Worm (Caenorhabditis elegans) whole organism, L4/young adult: ENCODE results near the gene C54E10.10.

ENCODE experiments used
- dao-5 ChIP-seq: sonication (generic microtip); optimal IDR thresholded peaks from 2 replicates; lab custom pipeline; 2016; ENCODE audit warnings: missing genotype, missing genetic modification characterization, moderate library complexity, missing compliant biosample characterization
- him-1 ChIP-seq: sonication (generic microtip); optimal IDR thresholded peaks from 2 replicates; lab custom pipeline; 2016; ENCODE audit warnings: missing genotype, missing genetic modification reagents, missing genetic modification characterization, missing compliant biosample characterization

DNA sequence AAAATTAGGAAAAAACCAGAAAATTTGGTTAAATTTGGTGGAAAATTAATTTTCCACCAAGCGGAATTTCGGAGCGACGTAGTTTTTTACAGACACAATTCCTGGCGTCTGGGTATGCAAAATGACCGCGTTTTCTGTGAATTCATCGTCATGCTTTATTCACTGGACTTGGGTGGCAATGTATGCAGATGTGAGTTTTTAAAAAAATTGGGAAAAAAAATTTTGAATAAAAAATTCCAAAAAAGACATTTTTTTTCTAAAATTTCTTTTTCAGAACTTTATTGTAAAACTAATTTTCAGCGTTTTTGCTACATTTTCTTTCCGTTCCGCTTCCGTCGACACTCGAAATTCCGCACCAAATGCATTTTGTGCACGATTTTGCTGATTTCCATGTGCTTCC, 8.2 kb upstream of the C54E10.10 start, which contains the start of gene C54E10.7:
- TF ChIP-seq dao-5 (tag; lab: Kevin White, UChicago) (no peak), him-1 (tag; lab: Kevin White, UChicago) (no peak)
